Fruit fly (Drosophila melanogaster): ENCODE results near the gene CG6293.

CG6293 gene

DNA sequence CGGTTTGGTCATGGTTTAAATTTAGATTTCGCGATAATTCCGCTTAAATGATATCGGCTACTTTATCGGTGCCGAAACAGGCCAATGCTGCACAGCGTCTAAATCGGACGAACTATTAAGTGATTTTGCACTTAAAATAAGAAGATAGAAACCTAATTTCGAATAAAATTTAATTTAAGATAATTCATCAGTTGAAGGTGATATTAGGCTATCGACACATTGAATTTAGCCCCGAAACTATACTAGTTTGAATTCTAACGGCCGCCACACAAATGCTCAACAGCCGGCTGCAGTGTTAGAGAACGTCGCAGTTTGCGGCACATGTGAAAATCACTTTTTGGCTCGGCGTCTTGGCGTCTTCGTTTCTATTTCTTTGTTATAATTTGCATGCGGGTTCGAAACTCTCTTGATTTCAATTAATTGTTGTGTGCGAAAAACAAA, 21.4 kb upstream of the CG6293 start, which contains the start of gene sle (continued):
- peak; percentile 66 for TF ChIP-seq chn (GFP tag; optimal IDR thresholded peaks at IDR 0.05)
- TF ChIP-seq pb (GFP tag; optimal IDR thresholded peaks at IDR 0.05) = peak; percentile 38
- peak; percentile 84; the same call in 1 of the 2 replicates for TF ChIP-seq Rfx (GFP tag; IDR thresholded peaks at IDR 0.05)
- TF ChIP-seq Jarid2 (GFP tag; optimal IDR thresholded peaks at IDR 0.05) = no peak
- peak; percentile 42 for TF ChIP-seq repo (GFP tag; optimal IDR thresholded peaks at IDR 0.05)
- no peak for TF ChIP-seq CG6854 (GFP tag; optimal IDR thresholded peaks at IDR 0.05)
- no peak for TF ChIP-seq Nf-YC (tag; optimal IDR thresholded peaks at IDR 0.05)
- TF ChIP-seq CG11398 (GFP tag; optimal IDR thresholded peaks at IDR 0.05) = no peak
- peak; percentile 56 for TF ChIP-seq CG4282 (GFP tag; optimal IDR thresholded peaks at IDR 0.05)
- peak; percentile 54 for TF ChIP-seq CG9797 (GFP tag; optimal IDR thresholded peaks at IDR 0.05)
- TF ChIP-seq CG2875 (GFP tag; optimal IDR thresholded peaks at IDR 0.05) = no peak
- TF ChIP-seq CG18476 (GFP tag; optimal IDR thresholded peaks at IDR 0.05) = peak; percentile 61
- TF ChIP-seq pita (GFP tag; optimal IDR thresholded peaks at IDR 0.05) = no peak
- TF ChIP-seq CG13424 (tag; optimal IDR thresholded peaks at IDR 0.05) = peak; percentile 41
- no peak for TF ChIP-seq so (GFP tag; IDR thresholded peaks at IDR 0.05)
- TF ChIP-seq emc (GFP tag; optimal IDR thresholded peaks at IDR 0.05) = no peak
- TF ChIP-seq Side (GFP tag; optimal IDR thresholded peaks at IDR 0.05) = peak; percentile 57
- no peak for TF ChIP-seq CG15479 (GFP tag; optimal IDR thresholded peaks at IDR 0.05)
- no peak for TF ChIP-seq CG8924 (tag; optimal IDR thresholded peaks at IDR 0.05)
- TF ChIP-seq CG10462 (GFP tag; optimal IDR thresholded peaks at IDR 0.05) = peak; percentile 27
- no peak for TF ChIP-seq CG11696 (GFP tag; IDR thresholded peaks at IDR 0.05)
- no peak for TF ChIP-seq eve (GFP tag; optimal IDR thresholded peaks at IDR 0.05)
- no peak for TF ChIP-seq CG12391 (tag; optimal IDR thresholded peaks at IDR 0.05)
- peak; percentile 65 for TF ChIP-seq CG12659 (GFP tag; optimal IDR thresholded peaks at IDR 0.05)
- TF ChIP-seq Dfd (GFP tag; optimal IDR thresholded peaks at IDR 0.05) = no peak
- no peak for TF ChIP-seq ap (GFP tag; IDR thresholded peaks at IDR 0.05)
- no peak for TF ChIP-seq zf30C (GFP tag; optimal IDR thresholded peaks at IDR 0.05)
- no peak for TF ChIP-seq CG4707 (GFP tag; optimal IDR thresholded peaks at IDR 0.05)
- no peak for TF ChIP-seq bcd (GFP tag; optimal IDR thresholded peaks at IDR 0.05)
- no peak for TF ChIP-seq jigr1 (GFP tag; IDR thresholded peaks at IDR 0.05)
- TF ChIP-seq NK7.1 (GFP tag; optimal IDR thresholded peaks at IDR 0.05) = no peak
- TF ChIP-seq schlank (tag; optimal IDR thresholded peaks at IDR 0.05) = no peak
- peak; percentile 40 for TF ChIP-seq fu2 (GFP tag; optimal IDR thresholded peaks at IDR 0.05)
- no peak for TF ChIP-seq CG7271 (tag; optimal IDR thresholded peaks at IDR 0.05)
- peak; percentile 50 for TF ChIP-seq maf-S (GFP tag; optimal IDR thresholded peaks at IDR 0.05)
- no peak for TF ChIP-seq hb (GFP tag; IDR thresholded peaks at IDR 0.05; ENCODE audit: partially characterized antibody)
- TF ChIP-seq pan (optimal IDR thresholded peaks at IDR 0.05) = no peak
- peak in 1 of 2 experiments; percentile 49 for TF ChIP-seq pan (GFP tag; optimal IDR thresholded peaks at IDR 0.05 in 1 of 2, IDR thresholded peaks at IDR 0.05 in 1 of 2)
- peak; percentile 33 for TF ChIP-seq dmrt11E (tag; optimal IDR thresholded peaks at IDR 0.05)
- TF ChIP-seq Rx (GFP tag; IDR thresholded peaks at IDR 0.05) = no peak
- TF ChIP-seq CG10565 (GFP tag; optimal IDR thresholded peaks at IDR 0.05) = no peak
- peak; percentile 61 for TF ChIP-seq MESR4 (GFP tag; optimal IDR thresholded peaks at IDR 0.05)
- peak; percentile 51 for TF ChIP-seq CG17829 (tag; optimal IDR thresholded peaks at IDR 0.05)
- TF ChIP-seq CG9609 (GFP tag; optimal IDR thresholded peaks at IDR 0.05) = peak; percentile 71
- TF ChIP-seq CG17912 (GFP tag; optimal IDR thresholded peaks at IDR 0.05) = no peak
- no peak for TF ChIP-seq onecut (GFP tag; IDR thresholded peaks at IDR 0.05)
- peak; percentile 30 for TF ChIP-seq hkb (optimal IDR thresholded peaks at IDR 0.05)
- TF ChIP-seq hkb (GFP tag; IDR thresholded peaks at IDR 0.05) = peak; percentile 51; the same call in 1 of the 2 replicates
- TF ChIP-seq kay (GFP tag; optimal IDR thresholded peaks at IDR 0.05) = no peak
- peak; percentile 49 for TF ChIP-seq ERR (GFP tag; optimal IDR thresholded peaks at IDR 0.05)
- TF ChIP-seq CG2199 (GFP tag; IDR thresholded peaks at IDR 0.05) = no peak
- no peak for TF ChIP-seq CG32772 (GFP tag; IDR thresholded peaks at IDR 0.05)

All from whole organism, embryonic.